Fruit fly (Drosophila melanogaster): ENCODE measurements around the gene Fdx2.

The Fdx2 gene

DNA sequence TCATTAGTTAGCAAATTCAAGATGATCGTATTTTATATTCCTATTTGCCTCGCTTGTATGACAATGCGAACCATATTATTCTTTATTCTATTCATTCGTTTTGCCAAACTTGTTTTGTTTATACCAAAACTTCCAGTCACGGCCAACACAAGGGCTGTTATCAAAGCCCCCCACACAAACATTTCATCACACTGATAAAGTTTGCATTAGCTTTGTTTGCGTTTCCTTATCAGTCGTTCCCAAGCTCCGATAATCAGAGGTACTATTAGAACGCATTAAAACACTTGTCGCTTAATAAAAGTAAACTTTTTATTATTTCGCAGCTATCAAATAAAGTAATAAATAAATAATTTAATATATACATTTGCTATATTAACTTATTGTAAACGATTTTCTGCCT, 1.4 kb downstream of the Fdx2 start (continued):
- TF ChIP-seq emc (GFP tag; optimal IDR thresholded peaks at IDR 0.05) (no peak), maf-S (GFP tag; optimal IDR thresholded peaks at IDR 0.05) (no peak), sug (tag; optimal IDR thresholded peaks at IDR 0.05) (peak; percentile 95), az2 (GFP tag; optimal IDR thresholded peaks at IDR 0.05) (no peak), dimm (GFP tag; IDR thresholded peaks at IDR 0.05) (no peak), CG13894 (tag; optimal IDR thresholded peaks at IDR 0.05) (no peak), prd (optimal IDR thresholded peaks at IDR 0.05) (no peak), prd (GFP tag; IDR thresholded peaks at IDR 0.05) (no peak), HLH3B (GFP tag; IDR thresholded peaks at IDR 0.05) (no peak), CG3838 (GFP tag; optimal IDR thresholded peaks at IDR 0.05) (no peak), CG34376 (GFP tag; optimal IDR thresholded peaks at IDR 0.05) (peak; percentile 24), CG7786 (GFP tag; optimal IDR thresholded peaks at IDR 0.05) (no peak), aop (GFP tag; IDR thresholded peaks at IDR 0.05) (no peak), vfl (GFP tag; optimal IDR thresholded peaks at IDR 0.05) (no peak), CG32767 (GFP tag; IDR thresholded peaks at IDR 0.05) (no peak), chinmo (GFP tag; IDR thresholded peaks at IDR 0.05; ENCODE audit: partially characterized antibody) (0 out of 4 replicates have a peak, but pooled peaks have one; percentile 43), Hey (tag; optimal IDR thresholded peaks at IDR 0.05) (no peak), CG13424 (tag; optimal IDR thresholded peaks at IDR 0.05) (no peak), disco-r (GFP tag; optimal IDR thresholded peaks at IDR 0.05) (no peak), sens (GFP tag) (no peak), grn (GFP tag; optimal IDR thresholded peaks at IDR 0.05) (peak; percentile 35), gcm (GFP tag; optimal IDR thresholded peaks at IDR 0.05) (no peak), Drgx (GFP tag; IDR thresholded peaks at IDR 0.05) (no peak), fd3F (GFP tag; optimal IDR thresholded peaks at IDR 0.05) (no peak), sob (GFP tag; IDR thresholded peaks at IDR 0.05) (no peak), CG31224 (GFP tag; IDR thresholded peaks at IDR 0.05) (no peak), ap (GFP tag; IDR thresholded peaks at IDR 0.05) (no peak), Vsx1 (GFP tag; optimal IDR thresholded peaks at IDR 0.05) (no peak), klu (GFP tag; IDR thresholded peaks at IDR 0.05) (no peak), exex (tag; optimal IDR thresholded peaks at IDR 0.05) (peak; percentile 69), mirr (GFP tag; optimal IDR thresholded peaks at IDR 0.05) (peak; percentile 5), salm (tag; optimal IDR thresholded peaks at IDR 0.05) (peak; percentile 18), wdn (GFP tag; IDR thresholded peaks at IDR 0.05) (no peak), Dek (tag; optimal IDR thresholded peaks at IDR 0.05) (peak; percentile 1), CG8281 (tag; optimal IDR thresholded peaks at IDR 0.05) (no peak)

DNA sequence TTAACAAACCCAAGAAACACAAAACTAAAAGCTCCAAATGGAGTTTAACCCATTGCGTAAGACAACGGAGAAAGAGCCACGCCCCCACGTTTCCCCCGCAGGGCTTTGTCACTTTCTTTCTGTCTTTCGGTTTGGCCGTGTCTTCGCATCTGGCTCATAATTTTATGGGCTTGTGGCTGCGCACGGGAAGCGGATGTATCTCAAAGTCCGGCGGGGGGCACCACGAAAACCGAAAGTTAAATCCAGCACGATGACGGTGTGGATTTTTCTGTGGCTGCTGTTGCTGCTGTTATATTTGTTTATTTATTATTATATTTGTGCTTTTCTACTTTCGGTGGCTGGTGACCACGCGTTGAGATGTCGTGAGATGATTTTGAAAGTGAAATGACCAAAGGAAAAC, 4.5 kb downstream of the Fdx2 start:
- TF ChIP-seq oc (tag; optimal IDR thresholded peaks at IDR 0.05) (peak; percentile 69), sr (GFP tag; IDR thresholded peaks at IDR 0.05) (0 out of 3 replicates have a peak, but pooled peaks have one; percentile 32), org-1 (GFP tag; optimal IDR thresholded peaks at IDR 0.05) (no peak), H15 (GFP tag; IDR thresholded peaks at IDR 0.05) (no peak), CG17385 (GFP tag; optimal IDR thresholded peaks at IDR 0.05) (no peak), lov (optimal IDR thresholded peaks at IDR 0.05) (no peak), lov (GFP tag; IDR thresholded peaks at IDR 0.05) (no peak), hb (GFP tag; IDR thresholded peaks at IDR 0.05; ENCODE audit: partially characterized antibody) (no peak), Nf-YB (GFP tag; optimal IDR thresholded peaks at IDR 0.05) (no peak), CG3163 (GFP tag; optimal IDR thresholded peaks at IDR 0.05) (no peak), kay (GFP tag; optimal IDR thresholded peaks at IDR 0.05) (no peak), Camta (GFP tag; optimal IDR thresholded peaks at IDR 0.05) (no peak), Eip74EF (GFP tag; optimal IDR thresholded peaks at IDR 0.05) (no peak), CG14014 (GFP tag; IDR thresholded peaks at IDR 0.05) (no peak), Dip3 (GFP tag; optimal IDR thresholded peaks at IDR 0.05) (no peak), Sin3A (optimal IDR thresholded peaks at IDR 0.05) (no peak), CG12236 (GFP tag; optimal IDR thresholded peaks at IDR 0.05) (no peak), CG8765 (GFP tag; IDR thresholded peaks at IDR 0.05) (no peak), CG9797 (GFP tag; optimal IDR thresholded peaks at IDR 0.05) (no peak), CG4404 (GFP tag; IDR thresholded peaks at IDR 0.05) (no peak), Pdp1 (GFP tag; optimal IDR thresholded peaks at IDR 0.05) (peak in 1 of 2 experiments; percentile 39)
